Worm (Caenorhabditis elegans) whole organism, young adult: ENCODE measurements around the gene set-1.

Experiments
- B0035.1 ChIP-seq: sonication (generic microtip); optimal IDR thresholded peaks from 2 replicates; lab custom pipeline; 2016; ENCODE audit warnings: missing genetic modification characterization, mild to moderate bottlenecking, missing compliant biosample characterization, missing genotype, missing genetic modification reagents
- B0336.3 ChIP-seq: fragments of 200-800 bp; sonication (Bioruptor generic); IDR thresholded peaks from 2 replicates; pipeline ENCODE4 v1.3.6; 2022; ENCODE audit warnings: missing genetic modification characterization, missing compliant biosample characterization
- F37B4.10 ChIP-seq: fragments of 200-800 bp; sonication (Bioruptor generic); IDR thresholded peaks from 2 replicates; pipeline ENCODE4 v1.3.6; 2022; ENCODE audit warnings: missing genetic modification characterization, missing compliant biosample characterization
- F49E8.2 ChIP-seq: sonication (generic microtip); optimal IDR thresholded peaks from 3 replicates; lab custom pipeline; 2017; ENCODE audit warnings: missing genetic modification characterization, mild to moderate bottlenecking, missing compliant biosample characterization, antibody characterized with exemption, moderate library complexity; ENCODE audit not compliant: insufficient read depth
- F55B11.4 ChIP-seq: sonication (generic microtip); optimal IDR thresholded peaks from 2 replicates; lab custom pipeline; 2016; ENCODE audit warnings: missing compliant biosample characterization, missing genetic modification characterization, borderline replicate concordance; ENCODE audit not compliant: insufficient read depth
- T26A5.8 ChIP-seq: sonication (generic microtip); optimal IDR thresholded peaks from 2 replicates; lab custom pipeline; 2016; ENCODE audit warnings: missing genetic modification characterization, missing compliant biosample characterization
- Y67H2A.10 ChIP-seq: fragments of 200-800 bp; sonication (Bioruptor generic); conservative IDR thresholded peaks from 2 replicates; pipeline ENCODE4 v1.3.6; 2022; ENCODE audit warnings: missing genetic modification reagents, missing genetic modification characterization, missing compliant biosample characterization
- ZK185.1 ChIP-seq: sonication (generic microtip); optimal IDR thresholded peaks from 2 replicates; lab custom pipeline; 2016; ENCODE audit warnings: mild to moderate bottlenecking, missing genetic modification characterization, missing compliant biosample characterization; ENCODE audit not compliant: poor library complexity, severe bottlenecking
- ama-1 ChIP-seq, 3 experiments: fragments of 150-350 bp in 1 of 3; sonication (generic microtip) in 2 of 3; optimal IDR thresholded peaks; 2 replicates each; lab custom pipeline; 2014 to 2018; ENCODE audit warnings: missing biosample characterization in 2 of 3, missing genetic modification characterization in 2 of 3, missing genetic modification reagents in 2 of 3
- attf-5 ChIP-seq: fragments of 200-800 bp; sonication (Bioruptor generic); optimal IDR thresholded peaks from 2 replicates; lab custom pipeline; 2018; ENCODE audit warnings: mild to moderate bottlenecking, missing genetic modification characterization, missing compliant biosample characterization
- ccch-3 ChIP-seq: fragments of 200-800 bp; sonication (Bioruptor generic); optimal IDR thresholded peaks from 2 replicates; lab custom pipeline; 2018; ENCODE audit warnings: mild to moderate bottlenecking, missing genetic modification characterization, missing compliant biosample characterization
- cebp-2 ChIP-seq: fragments of 200-800 bp; sonication (Bioruptor generic); IDR thresholded peaks from 2 replicates; pipeline ENCODE4 v1.3.6; 2022; ENCODE audit warnings: missing genetic modification characterization, missing compliant biosample characterization
- ceh-27 ChIP-seq: fragments of 200-800 bp; sonication (Bioruptor generic); optimal IDR thresholded peaks from 2 replicates; lab custom pipeline; 2018; ENCODE audit warnings: mild to moderate bottlenecking, missing genetic modification characterization, moderate library complexity, missing compliant biosample characterization
- ceh-40 ChIP-seq: fragments of 200-800 bp; sonication (Bioruptor generic); IDR thresholded peaks from 2 replicates; pipeline ENCODE4 v1.3.6; 2022; ENCODE audit warnings: missing genetic modification characterization, missing compliant biosample characterization
- dpff-1 ChIP-seq: sonication (generic microtip); optimal IDR thresholded peaks from 2 replicates; lab custom pipeline; 2017; ENCODE audit warnings: mild to moderate bottlenecking, missing genetic modification characterization, missing compliant biosample characterization
- egl-18 ChIP-seq: fragments of 200-800 bp; sonication (Bioruptor generic); IDR thresholded peaks from 2 replicates; pipeline ENCODE4 v1.3.6; 2022; ENCODE audit warnings: missing genetic modification reagents, missing genetic modification characterization, missing compliant biosample characterization
- egrh-3 ChIP-seq: fragments of 200-800 bp; sonication (Bioruptor generic); IDR thresholded peaks from 2 replicates; pipeline ENCODE4 v1.3.6; 2022; ENCODE audit warnings: missing genetic modification reagents, missing genetic modification characterization, missing compliant biosample characterization
- ekl-4 ChIP-seq: fragments of 200-800 bp; sonication (Bioruptor generic); IDR thresholded peaks from 2 replicates; pipeline ENCODE4 v1.3.6; 2022; ENCODE audit warnings: missing genetic modification reagents, missing genetic modification characterization, missing compliant biosample characterization
- gei-17 ChIP-seq: fragments of 200-800 bp; sonication (Bioruptor generic); optimal IDR thresholded peaks from 2 replicates; lab custom pipeline; 2018; ENCODE audit warnings: mild to moderate bottlenecking, missing genetic modification characterization, missing compliant biosample characterization
- him-1 ChIP-seq: sonication (generic microtip); optimal IDR thresholded peaks from 2 replicates; lab custom pipeline; 2016; ENCODE audit warnings: missing genotype, missing genetic modification reagents, missing genetic modification characterization, missing compliant biosample characterization
- hrde-1 ChIP-seq: sonication (generic microtip); optimal IDR thresholded peaks from 2 replicates; lab custom pipeline; 2016; ENCODE audit warnings: missing genetic modification characterization, mild to moderate bottlenecking, missing compliant biosample characterization, moderate library complexity, missing genotype, missing genetic modification reagents, borderline replicate concordance
- let-607 ChIP-seq, 2 experiments: fragments of 200-800 bp in 1 of 2; sonication (Bioruptor generic) in 1 of 2; sonication (generic microtip) in 1 of 2; optimal IDR thresholded peaks; 2 replicates each; lab custom pipeline; 2016 to 2018; ENCODE audit warnings: mild to moderate bottlenecking in 2 of 2, missing compliant biosample characterization in 2 of 2, missing genetic modification characterization in 2 of 2, moderate library complexity in 2 of 2, missing genotype in 1 of 2
- lin-35 ChIP-seq, 3 experiments: fragments of 150-350 bp in 2 of 3; sonication (generic microtip) in 1 of 3; optimal IDR thresholded peaks; 2 replicates each; lab custom pipeline; 2014 to 2018; ENCODE audit warnings: missing biosample characterization in 3 of 3, missing genetic modification characterization in 3 of 3, missing genetic modification reagents in 3 of 3
- madf-10 ChIP-seq: sonication (generic microtip); optimal IDR thresholded peaks from 2 replicates; lab custom pipeline; 2016; ENCODE audit warnings: mild to moderate bottlenecking, missing genetic modification characterization, missing compliant biosample characterization
- madf-3 ChIP-seq: fragments of 200-800 bp; sonication (Bioruptor generic); IDR thresholded peaks from 2 replicates; pipeline ENCODE4 v1.3.6; 2022; ENCODE audit warnings: missing genetic modification reagents, missing genetic modification characterization, missing compliant biosample characterization
- madf-8 ChIP-seq: fragments of 200-800 bp; sonication (Bioruptor generic); conservative IDR thresholded peaks from 2 replicates; pipeline ENCODE4 v1.3.6; 2022; ENCODE audit warnings: missing genetic modification reagents, missing genetic modification characterization, missing compliant biosample characterization
- mel-28 ChIP-seq: sonication (generic microtip); optimal IDR thresholded peaks from 2 replicates; lab custom pipeline; 2016; ENCODE audit warnings: borderline replicate concordance, mild to moderate bottlenecking, missing genetic modification characterization, missing compliant biosample characterization
- nhr-80 ChIP-seq: sonication (generic microtip); optimal IDR thresholded peaks from 2 replicates; lab custom pipeline; 2016; ENCODE audit warnings: missing genetic modification characterization, missing compliant biosample characterization
- pbrm-1 ChIP-seq: fragments of 200-800 bp; sonication (Bioruptor generic); IDR thresholded peaks from 2 replicates; pipeline ENCODE4 v1.3.6; 2022; ENCODE audit warnings: missing genetic modification reagents, missing genetic modification characterization, missing compliant biosample characterization
- pha-4 ChIP-seq: fragments of 150-350 bp; sonication (generic microtip); optimal IDR thresholded peaks from 2 replicates; lab custom pipeline; 2014; ENCODE audit warnings: missing biosample characterization, missing genetic modification reagents, missing genetic modification characterization
- sea-2 ChIP-seq: fragments of 200-800 bp; sonication (Bioruptor generic); IDR thresholded peaks from 2 replicates; pipeline ENCODE4 v1.3.6; 2022; ENCODE audit warnings: missing genetic modification characterization, missing compliant biosample characterization
- snpc-3.4 ChIP-seq: sonication (generic microtip); optimal IDR thresholded peaks from 2 replicates; lab custom pipeline; 2017; ENCODE audit warnings: missing genetic modification characterization, mild to moderate bottlenecking, missing compliant biosample characterization, antibody characterized with exemption, moderate library complexity, missing genotype, missing genetic modification reagents
- snpc-4 ChIP-seq, 5 experiments: fragments of 150-350 bp in 1 of 5; sonication (generic microtip) in 4 of 5; optimal IDR thresholded peaks; 2 replicates each; lab custom pipeline; 2014 to 2018; ENCODE audit warnings: missing genetic modification characterization in 5 of 5, missing biosample characterization in 3 of 5, antibody characterized with exemption in 2 of 5, mild to moderate bottlenecking in 2 of 5, missing compliant biosample characterization in 2 of 5, missing genotype in 2 of 5, moderate library complexity in 2 of 5, missing genetic modification reagents in 1 of 5
- tbp1 ChIP-seq: fragments of 200-800 bp; sonication (Bioruptor generic); optimal IDR thresholded peaks from 2 replicates; lab custom pipeline; 2018; ENCODE audit warnings: mild to moderate bottlenecking, missing genetic modification characterization, missing compliant biosample characterization
- tbx-9 ChIP-seq: sonication (generic microtip); optimal IDR thresholded peaks from 2 replicates; lab custom pipeline; 2016; ENCODE audit warnings: borderline replicate concordance, missing genetic modification characterization, inconsistent platforms, missing compliant biosample characterization
- tlf-1 ChIP-seq: fragments of 200-800 bp; sonication (Bioruptor generic); optimal IDR thresholded peaks from 2 replicates; lab custom pipeline; 2018; ENCODE audit warnings: mild to moderate bottlenecking, missing genetic modification characterization, missing compliant biosample characterization
- unc-130 ChIP-seq: sonication (generic microtip); optimal IDR thresholded peaks from 2 replicates; lab custom pipeline; 2016; ENCODE audit warnings: missing genetic modification reagents, missing genetic modification characterization, missing compliant biosample characterization
- unc-62 ChIP-seq: fragments of 150-350 bp; optimal IDR thresholded peaks from 2 replicates; lab custom pipeline; 2014; ENCODE audit warnings: missing biosample characterization, missing genetic modification reagents, missing genetic modification characterization
- zim-3 ChIP-seq: sonication (generic microtip); optimal IDR thresholded peaks from 2 replicates; lab custom pipeline; 2017; ENCODE audit warnings: mild to moderate bottlenecking, missing genetic modification characterization, moderate library complexity, missing compliant biosample characterization
- ztf-25 ChIP-seq: fragments of 200-800 bp; sonication (Bioruptor generic); IDR thresholded peaks from 2 replicates; pipeline ENCODE4 v1.3.6; 2022; ENCODE audit warnings: missing genetic modification reagents, missing genetic modification characterization, missing compliant biosample characterization
- ztf-28 ChIP-seq: fragments of 200-800 bp; sonication (Bioruptor generic); IDR thresholded peaks from 2 replicates; pipeline ENCODE4 v1.3.6; 2022; ENCODE audit warnings: missing genetic modification reagents, missing genetic modification characterization, missing compliant biosample characterization

The set-1 gene

DNA sequence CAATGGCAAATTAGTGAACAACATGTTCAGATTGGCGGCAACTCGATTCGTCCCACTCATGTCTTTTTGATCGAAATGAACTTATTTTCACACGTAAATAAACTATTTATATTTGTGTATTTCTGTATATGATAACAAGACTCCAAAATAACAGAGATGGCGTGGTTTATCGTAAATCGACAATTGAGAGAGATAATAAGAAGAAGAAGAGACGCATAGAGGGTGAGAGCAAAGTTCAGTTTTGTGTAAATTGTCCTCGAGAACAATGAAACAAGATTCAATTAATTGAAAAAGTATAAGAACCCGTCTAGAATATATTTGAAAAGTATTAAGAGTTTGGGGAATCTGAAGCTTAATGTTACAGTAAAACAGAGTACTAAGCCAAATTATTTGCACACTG lies 40.7 kb downstream of the set-1 start:
- no peak for TF ChIP-seq B0336.3 (GFP tag; lab: Robert Waterston, UW)
- TF ChIP-seq nhr-80 (tag; lab: Kevin White, UChicago): peak; percentile 3
- TF ChIP-seq madf-8: no peak
- TF ChIP-seq, all 124 proteins: peak for 1

DNA sequence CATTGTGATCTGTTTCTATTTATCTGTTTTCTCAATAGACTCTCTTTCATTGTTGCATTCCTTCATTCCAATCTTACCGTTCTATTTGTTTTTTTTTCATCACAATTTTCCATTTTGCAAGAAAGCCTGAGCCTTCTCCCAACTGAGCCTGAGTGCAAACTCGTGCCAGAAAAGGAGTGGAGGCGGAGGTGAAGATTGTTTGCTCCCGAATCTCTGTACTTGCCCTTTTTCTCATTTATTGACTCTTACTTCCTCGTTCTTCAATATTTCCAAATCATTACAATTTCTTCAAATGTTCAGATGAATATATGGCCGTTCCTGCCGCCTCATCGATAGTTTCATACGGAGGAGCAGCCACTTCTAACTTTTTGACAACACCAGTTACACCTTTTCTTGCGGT lies 45.3 kb downstream of the set-1 start, which contains the start of gene let-756:
Gene let-756 (plus strand): TSS at position 301 of the 400 bp plus-strand sequence.
- TF ChIP-seq ccch-3 (GFP tag; lab: Kevin White, UChicago): no peak
- TF ChIP-seq F49E8.2 (tag; lab: Kevin White, UChicago): no peak
- TF ChIP-seq ceh-27 (GFP tag; lab: Kevin White, UChicago): no peak
- TF ChIP-seq attf-5 (GFP tag; lab: Kevin White, UChicago): no peak
- TF ChIP-seq ztf-28 (GFP tag; lab: Robert Waterston, UW): no peak
- no peak for TF ChIP-seq snpc-4 (GFP tag; optimal IDR thresholded peaks at IDR 0.05; lab: Kevin White, UChicago)
- no peak for TF ChIP-seq snpc-4 (tag; optimal IDR thresholded peaks at IDR 0.05; lab: Kevin White, UChicago)
- no peak for TF ChIP-seq egl-18 (GFP tag; lab: Robert Waterston, UW)
- TF ChIP-seq B0035.1 (tag; lab: Kevin White, UChicago): no peak
- TF ChIP-seq snpc-3.4: no peak
- TF ChIP-seq ekl-4: no peak
- no peak for TF ChIP-seq madf-8
- TF ChIP-seq dpff-1 (tag; lab: Kevin White, UChicago): no peak
- TF ChIP-seq madf-3 (GFP tag; lab: Robert Waterston, UW): no peak
- TF ChIP-seq tlf-1 (GFP tag; lab: Kevin White, UChicago): no peak
- TF ChIP-seq F37B4.10 (GFP tag; lab: Robert Waterston, UW): no peak

DNA sequence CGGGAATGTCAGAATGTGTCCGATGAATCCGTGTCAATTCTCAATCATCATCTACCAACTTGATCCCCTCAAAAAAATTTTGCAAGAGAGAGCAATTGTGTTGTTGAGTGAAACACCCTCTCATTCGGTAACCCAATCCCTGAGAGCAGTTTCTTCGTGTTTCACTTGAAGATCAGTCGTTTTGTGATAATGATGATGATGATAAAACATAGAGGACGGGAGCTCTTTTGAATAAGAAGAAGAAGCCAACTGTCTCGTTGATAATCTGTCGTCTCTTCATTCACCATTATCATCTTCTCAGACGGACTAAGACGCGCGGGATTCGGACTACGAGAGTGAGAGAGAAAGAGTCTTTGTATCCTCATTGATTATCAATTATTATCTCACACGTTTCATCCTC lies 47.1 kb downstream of the set-1 start:
- TF ChIP-seq ZK185.1 (tag; lab: Kevin White, UChicago): no peak
- TF ChIP-seq ztf-25 (GFP tag; lab: Robert Waterston, UW): no peak
- no peak for TF ChIP-seq snpc-4 (GFP tag; optimal IDR thresholded peaks at IDR 0.05; lab: Kevin White, UChicago)
- no peak for TF ChIP-seq snpc-4 (tag; optimal IDR thresholded peaks at IDR 0.05; lab: Kevin White, UChicago)
- TF ChIP-seq unc-62: no peak
- no peak for TF ChIP-seq F55B11.4 (tag; lab: Kevin White, UChicago)
- TF ChIP-seq cebp-2 (GFP tag; lab: Robert Waterston, UW): no peak
- no peak for TF ChIP-seq tbx-9 (tag; lab: Kevin White, UChicago)
- TF ChIP-seq pbrm-1: no peak
- no peak for TF ChIP-seq hrde-1 (tag; lab: Kevin White, UChicago)
- TF ChIP-seq tlf-1 (GFP tag; lab: Kevin White, UChicago): no peak
- no peak for TF ChIP-seq gei-17 (GFP tag; lab: Kevin White, UChicago)
- no peak for TF ChIP-seq pha-4 (tag; lab: Kevin White, UChicago)
- no peak for TF ChIP-seq egrh-3

DNA sequence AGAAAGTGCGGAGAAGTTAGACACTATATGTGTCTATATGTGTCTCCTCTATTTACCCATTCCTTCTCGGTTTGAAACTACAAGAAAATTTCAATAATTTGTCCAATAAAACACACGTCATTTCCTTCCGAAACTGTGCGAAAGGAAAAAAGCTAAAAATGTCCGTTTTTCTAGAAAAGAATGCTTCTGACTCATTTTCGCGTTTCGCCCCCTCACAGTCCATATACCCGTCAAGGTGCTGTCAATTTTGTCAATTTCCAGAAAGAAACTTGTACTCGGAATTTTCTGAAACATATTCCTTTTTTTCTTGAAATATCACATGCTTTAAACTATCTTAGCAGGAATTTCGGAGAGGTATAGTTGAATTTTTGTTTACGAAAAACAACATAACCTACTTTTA lies 49.4 kb downstream of the set-1 start:
- TF ChIP-seq mel-28 (tag; lab: Kevin White, UChicago) (no peak), T26A5.8 (tag; lab: Kevin White, UChicago) (no peak), unc-130 (no peak), tbp1 (GFP tag; lab: Kevin White, UChicago) (no peak), ama-1 (optimal IDR thresholded peaks at IDR 0.05; lab: Kevin White, UChicago) (no peak), ama-1 (GFP tag; optimal IDR thresholded peaks at IDR 0.05; lab: Kevin White, UChicago) (no peak), him-1 (tag; lab: Kevin White, UChicago) (no peak), B0336.3 (GFP tag; lab: Robert Waterston, UW) (no peak), zim-3 (tag; lab: Kevin White, UChicago) (no peak), madf-10 (no peak), Y67H2A.10 (GFP tag; lab: Robert Waterston, UW) (no peak), let-607 (tag; optimal IDR thresholded peaks at IDR 0.05; lab: Kevin White, UChicago) (peak in 1 of 2 experiments; percentile 37), nhr-80 (tag; lab: Kevin White, UChicago) (peak; percentile 49), hrde-1 (tag; lab: Kevin White, UChicago) (no peak), lin-35 (GFP tag; optimal IDR thresholded peaks at IDR 0.05; lab: Kevin White, UChicago) (no peak), pha-4 (tag; lab: Kevin White, UChicago) (no peak), sea-2 (GFP tag; lab: Robert Waterston, UW) (no peak), unc-62 (peak; percentile 81), ceh-40 (GFP tag; lab: Robert Waterston, UW) (no peak)
